Worm (Caenorhabditis elegans) whole organism, L3 larva: ENCODE data around the gene F33E11.3.
A peak's percentile ranks its signal among the peaks of the same experiment; 100 is the strongest.

Source experiments
- R02D3.7 ChIP-seq: fragments of 150-350 bp; optimal IDR thresholded peaks from 2 replicates; lab custom pipeline; 2014; ENCODE audit warnings: missing biosample characterization, missing genetic modification characterization
- aly-2 ChIP-seq: fragments of 150-350 bp; optimal IDR thresholded peaks from 2 replicates; lab custom pipeline; 2014; ENCODE audit warnings: missing biosample characterization, missing genetic modification characterization
- ama-1 ChIP-seq: fragments of 150-350 bp; optimal IDR thresholded peaks from 2 replicates; lab custom pipeline; 2018
- ceh-16 ChIP-seq: sonication (generic microtip); optimal IDR thresholded peaks from 2 replicates; lab custom pipeline; 2017; ENCODE audit warnings: missing biosample characterization, missing genetic modification characterization
- ceh-28 ChIP-seq: fragments of 150-350 bp; optimal IDR thresholded peaks from 2 replicates; lab custom pipeline; 2014; ENCODE audit warnings: missing biosample characterization, missing genetic modification reagents, missing genetic modification characterization
- ceh-82 ChIP-seq: fragments of 150-350 bp; optimal IDR thresholded peaks from 2 replicates; lab custom pipeline; 2014; ENCODE audit warnings: missing biosample characterization, missing genetic modification characterization
- ceh-9 ChIP-seq: sonication (generic microtip); optimal IDR thresholded peaks from 2 replicates; lab custom pipeline; 2018; ENCODE audit warnings: missing biosample characterization, missing genetic modification characterization
- daf-12 ChIP-seq: fragments of 150-350 bp; optimal IDR thresholded peaks from 2 replicates; lab custom pipeline; 2014; ENCODE audit warnings: missing biosample characterization, missing genetic modification reagents, missing genetic modification characterization
- egl-27 ChIP-seq: sonication (generic microtip); optimal IDR thresholded peaks from 4 replicates; lab custom pipeline; 2017; ENCODE audit warnings: missing biosample characterization, missing genetic modification reagents, missing genetic modification characterization
- egl-5 ChIP-seq: fragments of 150-350 bp; optimal IDR thresholded peaks from 2 replicates; lab custom pipeline; 2017; ENCODE audit warnings: missing biosample characterization, missing genetic modification reagents, missing genetic modification characterization, inconsistent platforms
- elt-1 ChIP-seq: fragments of 150-350 bp; optimal IDR thresholded peaks from 2 replicates; lab custom pipeline; 2014; ENCODE audit warnings: missing biosample characterization, missing genetic modification characterization
- elt-2 ChIP-seq: sonication (generic microtip); optimal IDR thresholded peaks from 2 replicates; lab custom pipeline; 2016; ENCODE audit warnings: missing genetic modification reagents, mild to moderate bottlenecking, missing genetic modification characterization, missing compliant biosample characterization
- elt-3 ChIP-seq, 3 experiments: fragments of 150-350 bp in 1 of 3; sonication (generic microtip) in 2 of 3; optimal IDR thresholded peaks; 2 replicates in 2 of 3; 4 replicates in 1 of 3; lab custom pipeline; 2014 to 2017; ENCODE audit warnings: missing biosample characterization in 3 of 3, missing genetic modification characterization in 3 of 3
- eor-1 ChIP-seq, 2 experiments: fragments of 150-350 bp; optimal IDR thresholded peaks; 2 replicates each; lab custom pipeline; 2014 to 2018; ENCODE audit warnings: missing biosample characterization in 2 of 2, missing genetic modification characterization in 2 of 2
- fkh-10 ChIP-seq: sonication (generic microtip); optimal IDR thresholded peaks from 2 replicates; lab custom pipeline; 2017; ENCODE audit warnings: missing biosample characterization, missing genetic modification reagents, missing genetic modification characterization
- fkh-2 ChIP-seq: fragments of 150-350 bp; optimal IDR thresholded peaks from 2 replicates; lab custom pipeline; 2014; ENCODE audit warnings: missing biosample characterization, missing genetic modification reagents, missing genetic modification characterization
- fos-1 ChIP-seq: fragments of 150-350 bp; optimal IDR thresholded peaks from 2 replicates; lab custom pipeline; 2014; ENCODE audit warnings: missing biosample characterization, missing genetic modification characterization
- hmg-11 ChIP-seq: sonication (generic microtip); optimal IDR thresholded peaks from 2 replicates; lab custom pipeline; 2016; ENCODE audit warnings: missing genetic modification characterization, missing compliant biosample characterization
- jun-1 ChIP-seq: fragments of 150-350 bp; optimal IDR thresholded peaks from 2 replicates; lab custom pipeline; 2014; ENCODE audit warnings: missing biosample characterization, missing genetic modification reagents, missing genetic modification characterization
- lin-15B ChIP-seq: fragments of 150-350 bp; optimal IDR thresholded peaks from 2 replicates; lab custom pipeline; 2014; ENCODE audit warnings: missing biosample characterization, missing genetic modification characterization
- lin-39 ChIP-seq: fragments of 150-350 bp; optimal IDR thresholded peaks from 2 replicates; lab custom pipeline; 2018; ENCODE audit warnings: missing biosample characterization, missing genetic modification reagents, missing genetic modification characterization
- lsy-12 ChIP-seq: sonication (generic microtip); optimal IDR thresholded peaks from 2 replicates; lab custom pipeline; 2016; ENCODE audit warnings: mild to moderate bottlenecking, missing genetic modification characterization, missing compliant biosample characterization
- mdl-1 ChIP-seq: fragments of 150-350 bp; optimal IDR thresholded peaks from 2 replicates; lab custom pipeline; 2014; ENCODE audit warnings: missing biosample characterization, missing genetic modification characterization
- nfya-1 ChIP-seq: sonication (generic microtip); optimal IDR thresholded peaks from 2 replicates; lab custom pipeline; 2017; ENCODE audit warnings: missing genetic modification characterization, mild to moderate bottlenecking, missing compliant biosample characterization, antibody characterized with exemption, moderate library complexity; ENCODE audit not compliant: insufficient read depth
- nhr-11 ChIP-seq: fragments of 150-350 bp; optimal IDR thresholded peaks from 2 replicates; lab custom pipeline; 2014; ENCODE audit warnings: missing biosample characterization, missing genetic modification characterization
- nhr-12 ChIP-seq: fragments of 150-350 bp; optimal IDR thresholded peaks from 2 replicates; lab custom pipeline; 2014; ENCODE audit warnings: missing biosample characterization, missing genetic modification characterization
- nhr-23 ChIP-seq: fragments of 150-350 bp; optimal IDR thresholded peaks from 2 replicates; lab custom pipeline; 2014; ENCODE audit warnings: missing biosample characterization, missing genetic modification reagents, missing genetic modification characterization
- nhr-237 ChIP-seq: fragments of 150-350 bp; optimal IDR thresholded peaks from 2 replicates; lab custom pipeline; 2014; ENCODE audit warnings: missing biosample characterization, missing genetic modification characterization
- nhr-25 ChIP-seq: sonication (generic microtip); optimal IDR thresholded peaks from 2 replicates; lab custom pipeline; 2017; ENCODE audit warnings: missing biosample characterization, missing genetic modification characterization
- nhr-28 ChIP-seq: fragments of 150-350 bp; optimal IDR thresholded peaks from 2 replicates; lab custom pipeline; 2014; ENCODE audit warnings: missing biosample characterization, missing genetic modification characterization
- nhr-43 ChIP-seq: sonication (generic microtip); optimal IDR thresholded peaks from 2 replicates; lab custom pipeline; 2016; ENCODE audit warnings: mild to moderate bottlenecking, missing genetic modification characterization, missing compliant biosample characterization; ENCODE audit not compliant: poor library complexity, severe bottlenecking
- nhr-67 ChIP-seq: fragments of 150-350 bp; optimal IDR thresholded peaks from 2 replicates; lab custom pipeline; 2014; ENCODE audit warnings: missing biosample characterization, missing genetic modification characterization
- nhr-76 ChIP-seq: fragments of 150-350 bp; sonication (generic microtip); optimal IDR thresholded peaks from 5 replicates; lab custom pipeline; 2014; ENCODE audit warnings: missing biosample characterization, missing genetic modification characterization
- pha-4 ChIP-seq: fragments of 150-350 bp; optimal IDR thresholded peaks from 2 replicates; lab custom pipeline; 2014; ENCODE audit warnings: missing biosample characterization, missing genetic modification reagents, missing genetic modification characterization
- pqm-1 ChIP-seq: fragments of 150-350 bp; optimal IDR thresholded peaks from 2 replicates; lab custom pipeline; 2017; ENCODE audit warnings: missing biosample characterization, missing genetic modification characterization, inconsistent platforms
- sea-2 ChIP-seq: fragments of 150-350 bp; sonication (generic microtip); optimal IDR thresholded peaks from 4 replicates; lab custom pipeline; 2014; ENCODE audit warnings: missing biosample characterization, missing genetic modification reagents, missing genetic modification characterization
- skn-1 ChIP-seq: fragments of 150-350 bp; optimal IDR thresholded peaks from 2 replicates; lab custom pipeline; 2014; ENCODE audit warnings: missing biosample characterization, missing genetic modification characterization
- snpc-4 ChIP-seq: fragments of 150-350 bp; optimal IDR thresholded peaks from 2 replicates; lab custom pipeline; 2014; ENCODE audit warnings: missing biosample characterization, missing genetic modification characterization
- tbx-2 ChIP-seq: sonication (generic microtip); optimal IDR thresholded peaks from 2 replicates; lab custom pipeline; 2016; ENCODE audit warnings: mild to moderate bottlenecking, missing genetic modification characterization, missing compliant biosample characterization
- unc-39 ChIP-seq: sonication (generic microtip); optimal IDR thresholded peaks from 4 replicates; lab custom pipeline; 2017; ENCODE audit warnings: missing biosample characterization, missing genetic modification characterization
- unc-62 ChIP-seq: fragments of 150-350 bp; sonication (generic microtip); optimal IDR thresholded peaks from 4 replicates; lab custom pipeline; 2014; ENCODE audit warnings: missing biosample characterization, missing genetic modification reagents, missing genetic modification characterization
- zag-1 ChIP-seq: fragments of 150-350 bp; optimal IDR thresholded peaks from 2 replicates; lab custom pipeline; 2014; ENCODE audit warnings: missing biosample characterization, missing genetic modification characterization
- ztf-11 ChIP-seq: fragments of 150-350 bp; optimal IDR thresholded peaks from 2 replicates; lab custom pipeline; 2014; ENCODE audit warnings: missing biosample characterization, missing genetic modification characterization
- ztf-4 ChIP-seq: fragments of 150-350 bp; optimal IDR thresholded peaks from 2 replicates; lab custom pipeline; 2014; ENCODE audit warnings: missing biosample characterization, missing genetic modification characterization

Gene F33E11.3

DNA sequence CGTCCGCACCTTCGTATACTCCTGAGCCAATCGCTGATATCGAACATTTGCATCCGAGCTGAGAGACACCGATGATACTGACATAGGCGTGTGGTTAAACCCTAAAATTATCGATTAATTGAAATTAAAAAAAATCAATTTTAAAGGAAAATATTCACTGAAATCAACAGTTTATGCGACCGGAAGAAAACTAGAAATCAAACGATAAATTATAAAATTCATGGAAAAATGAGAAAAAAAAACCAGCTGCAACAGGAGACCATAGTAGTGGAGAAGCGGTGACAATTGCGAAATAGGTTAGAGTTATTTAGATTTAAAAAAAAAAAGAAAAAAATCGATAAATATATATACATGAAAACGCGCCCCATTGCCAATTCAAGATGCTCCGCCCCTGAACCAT lies at the start of gene F33E11.3:
F33E11.3 (minus strand) TSS at position 101 of the 400 bp plus-strand sequence.
- TF ChIP-seq lin-39 = no peak
- no peak for TF ChIP-seq fkh-2
- TF ChIP-seq ztf-11 (tag; lab: Kevin White, UChicago) = no peak
- TF ChIP-seq mdl-1 (tag; lab: Kevin White, UChicago) = no peak
- no peak for TF ChIP-seq nhr-76 (tag; lab: Kevin White, UChicago)
- peak; percentile 43 for TF ChIP-seq ceh-28 (tag; lab: Kevin White, UChicago)

- TF ChIP-seq nhr-11 (tag; lab: Kevin White, UChicago) (no peak), ama-1 (lab: Kevin White, UChicago) (no peak), nhr-23 (tag; lab: Kevin White, UChicago) (no peak), elt-1 (no peak), R02D3.7 (tag; lab: Kevin White, UChicago) (no peak), daf-12 (tag; lab: Kevin White, UChicago) (no peak), jun-1 (tag; lab: Kevin White, UChicago) (no peak), sea-2 (no peak), pqm-1 (tag; lab: Kevin White, UChicago) (no peak), fkh-2 (no peak), ceh-16 (tag; lab: Kevin White, UChicago) (no peak), ztf-11 (tag; lab: Kevin White, UChicago) (no peak), pha-4 (tag; lab: Kevin White, UChicago) (no peak), ceh-82 (tag; lab: Kevin White, UChicago) (no peak), nhr-12 (no peak), ceh-28 (tag; lab: Kevin White, UChicago) (no peak), zag-1 (tag; lab: Kevin White, UChicago) (no peak)
Measured at ce11 chrV:351787-352186, 47.3 kb upstream of the F33E11.3 start.

ce11 chrV:350822-351221 lies 46.3 kb upstream of the F33E11.3 start:
- TF ChIP-seq egl-27 (tag; lab: Kevin White, UChicago) (no peak), nfya-1 (tag; lab: Kevin White, UChicago) (peak; percentile 76)

ce11 chrV:349054-349453 lies 44.5 kb upstream of the F33E11.3 start, which contains the start of gene atg-9:
Gene atg-9 (plus strand): TSS chrV:349385.
- TF ChIP-seq nhr-76 (tag; lab: Kevin White, UChicago) (no peak), aly-2 (tag; lab: Kevin White, UChicago) (no peak), fkh-10 (no peak), lin-15B (tag; lab: Kevin White, UChicago) (peak; percentile 80), jun-1 (tag; lab: Kevin White, UChicago) (peak; percentile 42), ztf-11 (tag; lab: Kevin White, UChicago) (no peak), unc-39 (tag; lab: Kevin White, UChicago) (no peak), eor-1 (tag; optimal IDR thresholded peaks at IDR 0.05; lab: Kevin White, UChicago) (no peak), elt-2 (tag; lab: Kevin White, UChicago) (peak; percentile 59), R02D3.7 (tag; lab: Kevin White, UChicago) (peak; percentile 38), elt-3 (tag; optimal IDR thresholded peaks at IDR 0.05; lab: Kevin White, UChicago) (no peak), unc-62 (GFP tag; lab: Kevin White, UChicago) (no peak), nhr-12 (no peak), sea-2 (no peak), ceh-16 (tag; lab: Kevin White, UChicago) (no peak), ceh-9 (tag; lab: Kevin White, UChicago) (no peak), zag-1 (tag; lab: Kevin White, UChicago) (no peak), elt-1 (no peak), nhr-11 (tag; lab: Kevin White, UChicago) (no peak), ztf-4 (peak; percentile 40), nhr-43 (tag; lab: Kevin White, UChicago) (no peak), mdl-1 (tag; lab: Kevin White, UChicago) (peak; percentile 78), ceh-82 (tag; lab: Kevin White, UChicago) (no peak), nfya-1 (tag; lab: Kevin White, UChicago) (peak; percentile 75), fos-1 (tag; lab: Kevin White, UChicago) (no peak), nhr-28 (tag; lab: Kevin White, UChicago) (no peak), daf-12 (tag; lab: Kevin White, UChicago) (no peak), ceh-28 (tag; lab: Kevin White, UChicago) (peak; percentile 59), nhr-23 (tag; lab: Kevin White, UChicago) (peak; percentile 77), snpc-4 (tag; lab: Kevin White, UChicago) (peak; percentile 78), fkh-2 (no peak), skn-1 (tag; lab: Kevin White, UChicago) (no peak), nhr-237 (no peak), lin-39 (peak; percentile 74), pha-4 (tag; lab: Kevin White, UChicago) (peak; percentile 89), nhr-67 (tag; lab: Kevin White, UChicago) (no peak), egl-27 (tag; lab: Kevin White, UChicago) (no peak), lsy-12 (tag; lab: Kevin White, UChicago) (peak; percentile 55), hmg-11 (peak; percentile 76), pqm-1 (tag; lab: Kevin White, UChicago) (peak; percentile 4), tbx-2 (tag; lab: Kevin White, UChicago) (no peak), egl-5 (tag; lab: Kevin White, UChicago) (no peak), nhr-25 (tag; lab: Kevin White, UChicago) (peak; percentile 86)
